Fruit fly (Drosophila melanogaster): ENCODE data around the gene CG1943.

CG1943 gene

DNA sequence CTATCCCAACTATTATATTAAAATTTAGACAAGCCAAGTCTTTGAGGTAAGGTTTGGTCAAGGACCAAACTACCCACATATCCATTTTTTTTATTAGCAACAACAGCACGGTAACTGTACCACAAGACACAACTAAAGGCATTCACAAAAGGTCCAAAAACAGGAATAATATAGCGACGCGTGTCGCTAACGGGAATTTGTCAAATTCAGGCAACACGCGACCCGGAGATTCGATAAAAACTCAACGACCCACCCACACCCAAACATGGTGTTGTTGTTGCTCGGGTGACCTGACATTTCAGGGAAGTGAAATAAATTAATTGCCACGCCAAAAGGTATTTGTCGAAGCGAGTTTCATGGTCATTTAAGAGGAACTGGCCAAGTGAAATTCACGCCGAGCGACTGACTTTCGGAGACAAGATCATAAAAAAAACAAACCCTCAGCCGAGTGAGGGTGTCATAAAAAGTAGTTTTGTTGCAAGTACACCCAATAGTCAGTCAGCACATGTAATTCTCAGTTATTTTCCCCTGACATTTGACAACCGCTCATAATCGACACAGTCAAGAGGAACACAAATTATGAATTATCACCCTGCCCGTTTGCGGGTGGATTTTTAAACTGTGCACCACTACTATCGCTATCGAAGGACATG is 36.7 kb downstream of the CG1943 start:
- TF ChIP-seq CTCF (optimal IDR thresholded peaks at IDR 0.05) = no peak
- no peak for TF ChIP-seq CG8478 (optimal IDR thresholded peaks at IDR 0.05)

DNA sequence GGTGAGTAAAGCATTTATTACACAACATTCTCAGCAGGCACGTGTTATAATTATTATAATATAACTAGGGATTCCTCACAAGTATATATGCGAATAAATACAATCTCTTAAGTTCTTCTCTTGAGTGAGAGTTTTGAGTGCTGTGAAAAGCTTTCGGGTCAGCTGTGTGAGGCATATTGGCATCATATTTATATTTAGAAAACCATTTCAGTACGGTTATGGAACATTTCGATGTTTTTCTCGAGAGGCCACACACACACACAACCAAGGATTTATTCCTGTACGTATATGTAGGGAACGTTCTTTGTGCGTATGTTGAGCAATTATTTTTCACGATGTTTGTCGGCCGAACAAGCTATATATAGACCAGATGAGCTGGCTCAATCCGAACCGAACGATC is 38.3 kb downstream of the CG1943 start:
- TF ChIP-seq CTCF (optimal IDR thresholded peaks at IDR 0.05) = no peak
- TF ChIP-seq CG8478 (optimal IDR thresholded peaks at IDR 0.05) = no peak

DNA sequence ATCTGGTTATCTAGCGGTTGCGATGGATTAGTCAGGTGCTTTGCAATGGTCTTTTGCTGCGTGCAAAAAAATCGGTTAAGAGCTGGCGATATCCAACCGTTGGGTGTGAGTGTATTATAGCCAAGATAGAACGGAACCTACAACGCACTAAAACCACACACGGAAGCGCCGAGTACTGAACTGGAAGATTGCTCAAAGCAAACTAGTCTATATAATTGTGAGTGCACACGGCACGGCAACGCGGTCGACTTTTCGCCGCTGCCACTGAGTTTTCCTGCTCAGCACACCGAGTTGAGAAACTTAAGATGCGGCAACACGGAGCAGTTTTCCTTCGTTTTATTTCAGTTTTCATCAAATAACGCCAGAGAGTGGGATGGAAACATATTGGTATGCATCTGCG is 41.9 kb downstream of the CG1943 start:
- TF ChIP-seq CTCF (optimal IDR thresholded peaks at IDR 0.05) (no peak), CG8478 (optimal IDR thresholded peaks at IDR 0.05) (no peak)

DNA sequence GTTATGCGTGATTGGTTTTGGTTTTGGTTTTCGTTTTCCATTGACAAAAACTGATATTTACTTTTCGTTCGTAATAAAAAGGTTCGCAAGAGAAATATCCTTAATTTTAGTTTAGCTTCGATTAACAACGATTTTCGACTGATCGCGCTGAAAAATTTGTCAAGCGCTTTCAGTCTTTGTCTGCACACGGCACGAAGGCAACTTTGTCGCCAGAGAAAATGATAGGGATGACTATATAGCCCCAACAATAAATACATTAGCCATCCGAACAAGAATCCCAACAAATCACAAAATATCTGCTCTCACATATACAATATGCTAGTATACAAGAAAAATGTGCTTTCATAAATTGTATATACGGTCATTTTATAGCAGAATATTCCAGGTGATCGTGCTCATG is 42.9 kb downstream of the CG1943 start, which contains the start of gene Mlp84B:
Gene Mlp84B (minus strand): TSS at position 143 of the 400 bp plus-strand sequence.
- no peak for TF ChIP-seq CG8478 (optimal IDR thresholded peaks at IDR 0.05)
- TF ChIP-seq CTCF (optimal IDR thresholded peaks at IDR 0.05) = no peak

DNA sequence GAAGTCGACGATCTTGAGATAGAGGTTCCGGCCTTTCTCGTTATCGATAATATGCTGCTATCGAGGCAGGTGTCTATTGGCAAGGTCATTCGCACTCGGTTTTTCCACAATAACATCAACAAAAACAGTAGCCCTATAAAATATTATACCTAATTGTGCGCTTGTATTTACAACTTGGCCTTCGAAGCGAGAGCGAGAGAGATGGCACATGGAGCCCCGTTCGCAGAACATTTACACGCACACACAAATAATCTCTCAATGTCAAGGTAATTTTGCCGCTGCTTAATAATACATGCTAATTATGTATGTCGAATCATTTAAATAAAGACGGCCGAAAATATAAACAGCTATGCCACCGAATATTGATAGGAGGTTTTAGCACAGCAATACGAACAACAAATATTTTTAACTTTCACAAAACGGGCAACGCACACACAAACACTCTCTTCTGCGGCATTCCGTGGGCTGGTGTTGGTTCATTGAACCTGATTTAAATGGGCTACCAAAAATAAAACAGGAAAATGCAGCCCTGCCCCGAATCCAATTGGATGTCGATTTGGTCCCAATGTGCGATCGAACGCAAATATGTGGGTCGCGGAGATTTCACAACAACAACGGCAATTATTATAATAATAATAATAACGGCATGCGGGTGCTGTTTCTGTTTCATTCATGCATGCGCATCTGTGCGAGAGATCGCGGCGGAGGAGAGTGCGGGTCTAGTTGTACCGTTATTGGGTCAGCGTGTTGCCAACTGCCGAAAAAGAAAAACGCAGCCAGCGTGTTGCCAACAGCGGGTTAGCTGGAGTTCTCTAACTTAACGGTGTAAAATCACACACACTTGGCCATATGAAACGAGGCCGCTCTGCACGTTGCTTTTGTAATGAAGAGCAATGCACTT is 47.8 kb downstream of the CG1943 start:
- TF ChIP-seq CG8478 (optimal IDR thresholded peaks at IDR 0.05) = no peak
- TF ChIP-seq CTCF (optimal IDR thresholded peaks at IDR 0.05) = no peak

DNA sequence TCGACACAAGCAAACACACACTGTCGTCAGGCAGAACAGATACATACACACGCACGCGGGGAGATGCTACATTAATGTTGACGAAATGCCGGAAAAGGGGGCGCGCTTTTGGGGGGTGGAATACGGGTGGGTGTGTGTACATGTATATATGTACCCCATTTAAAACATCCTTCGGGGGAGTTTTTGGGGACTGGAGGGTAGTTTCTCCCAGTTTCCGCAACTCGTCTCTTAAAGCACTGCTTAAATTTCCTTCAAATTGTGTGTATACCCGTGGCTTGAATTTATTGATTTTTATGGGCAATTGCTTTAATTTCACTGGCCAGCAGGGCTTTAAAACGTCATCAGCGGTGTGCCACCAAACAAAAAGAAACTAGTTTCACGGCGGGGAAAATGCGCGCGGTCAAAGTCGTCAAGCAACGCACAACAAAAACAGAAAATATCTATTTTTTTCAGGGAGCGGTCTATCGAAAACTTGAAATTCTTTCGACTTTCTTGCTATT is 48.5 kb downstream of the CG1943 start:
- no peak for TF ChIP-seq CG8478 (optimal IDR thresholded peaks at IDR 0.05)
- no peak for TF ChIP-seq CTCF (optimal IDR thresholded peaks at IDR 0.05)

DNA sequence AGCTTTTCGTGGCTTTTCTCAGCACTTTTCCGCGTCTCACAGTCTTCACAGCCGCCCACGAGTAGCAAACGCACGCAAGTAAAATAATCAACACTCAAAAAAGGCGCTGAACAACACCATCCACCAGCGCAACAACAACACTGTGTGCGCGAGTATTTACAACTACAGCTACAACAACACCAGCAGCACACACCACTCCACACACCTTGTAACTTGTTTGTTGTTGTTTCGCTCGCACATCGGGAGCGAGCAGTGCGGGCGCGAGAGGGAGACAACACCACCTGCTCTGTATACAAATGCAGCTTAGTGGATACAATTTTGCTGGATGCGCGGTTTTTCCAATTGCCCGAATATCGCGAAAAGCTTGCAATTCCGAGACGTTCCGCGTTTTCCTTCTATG is 49.0 kb downstream of the CG1943 start:
- TF ChIP-seq CG8478 (optimal IDR thresholded peaks at IDR 0.05) (no peak), CTCF (optimal IDR thresholded peaks at IDR 0.05) (no peak)

DNA sequence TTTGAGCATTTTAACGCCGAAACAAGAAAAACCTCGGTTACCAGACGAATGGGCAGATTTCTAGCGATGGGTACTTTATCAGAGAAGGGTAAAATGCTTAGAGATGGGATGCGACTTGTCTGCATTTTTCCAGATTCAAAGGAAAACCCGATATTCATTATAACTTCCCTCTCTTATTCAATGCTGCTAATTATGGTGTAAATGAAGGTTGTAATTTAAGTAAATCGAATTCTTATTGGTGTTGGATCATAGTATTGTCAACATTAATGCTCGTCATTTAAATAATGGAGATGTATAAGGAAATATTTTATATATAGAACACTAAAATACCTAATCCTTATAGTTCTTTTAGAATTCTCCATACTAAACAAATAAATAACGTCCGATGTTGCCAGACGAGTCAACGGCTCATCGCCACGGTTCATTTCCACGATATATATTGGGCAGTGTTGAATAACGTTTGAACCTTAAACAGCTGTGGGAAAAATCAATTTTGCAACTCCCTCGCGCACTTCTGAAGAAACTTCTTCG is 49.5 kb downstream of the CG1943 start, which contains the start of the genes Alh and CG10098:
Gene Alh (minus strand): TSS at position 77 of the 531 bp plus-strand sequence.
Gene CG10098 (plus strand): TSS at position 440 of the 531 bp plus-strand sequence.
- no peak for TF ChIP-seq CG8478 (optimal IDR thresholded peaks at IDR 0.05)
- TF ChIP-seq CTCF (optimal IDR thresholded peaks at IDR 0.05) = peak in 1 of 2 experiments; percentile 21

Data from S2 (cell line).